Fruit fly (Drosophila melanogaster) whole organism, embryonic: ENCODE data around the gene CG13609.

Experiments used
- Atf6 ChIP-seq: fragments of 200-800 bp; sonication (Bioruptor generic); IDR thresholded peaks from 2 replicates; pipeline ENCODE4 v1.3.6; 2022; ENCODE audit warnings: missing biosample characterization, missing genetic modification characterization
- BtbVII ChIP-seq: fragments of 200-800 bp; sonication (Bioruptor generic); optimal IDR thresholded peaks from 3 replicates; lab custom pipeline; 2017; ENCODE audit warnings: missing biosample characterization, mild to moderate bottlenecking, missing genetic modification characterization
- CG11398 ChIP-seq: fragments of 200-800 bp; sonication (Bioruptor generic); optimal IDR thresholded peaks from 2 replicates; lab custom pipeline; 2016; ENCODE audit warnings: missing biosample characterization, missing genetic modification characterization
- CG13296 ChIP-seq: fragments of 200-800 bp; sonication (Bioruptor generic); optimal IDR thresholded peaks from 3 replicates; lab custom pipeline; 2018; ENCODE audit warnings: missing biosample characterization, mild to moderate bottlenecking, missing genetic modification characterization
- CG13775 ChIP-seq: fragments of 200-800 bp; sonication (Bioruptor generic); optimal IDR thresholded peaks from 3 replicates; lab custom pipeline; 2017; ENCODE audit warnings: missing biosample characterization, mild to moderate bottlenecking, missing genetic modification characterization
- CG14965 ChIP-seq: fragments of 200-800 bp; sonication (Bioruptor generic); optimal IDR thresholded peaks from 2 replicates; lab custom pipeline; 2016; ENCODE audit warnings: missing biosample characterization, missing genetic modification characterization, borderline replicate concordance
- CG2129 ChIP-seq: fragments of 200-800 bp; sonication (Bioruptor generic); IDR thresholded peaks from 2 replicates; pipeline ENCODE4 v1.3.6; 2022; ENCODE audit warnings: missing biosample characterization, missing genetic modification characterization; ENCODE audit not compliant: partially characterized antibody
- CG2678 ChIP-seq: fragments of 200-800 bp; sonication (Bioruptor generic); optimal IDR thresholded peaks from 3 replicates; lab custom pipeline; 2019; ENCODE audit warnings: missing biosample characterization, mild to moderate bottlenecking, missing genetic modification characterization, moderate library complexity
- CG30403 ChIP-seq: fragments of 200-800 bp; sonication (Bioruptor generic); optimal IDR thresholded peaks from 3 replicates; lab custom pipeline; 2016; ENCODE audit warnings: missing biosample characterization, missing genetic modification characterization
- CG4707 ChIP-seq: fragments of 200-800 bp; sonication (Bioruptor generic); optimal IDR thresholded peaks from 2 replicates; lab custom pipeline; 2018; ENCODE audit warnings: missing biosample characterization, mild to moderate bottlenecking, missing genetic modification characterization, moderate library complexity
- CG6791 ChIP-seq: fragments of 200-800 bp; sonication (Bioruptor generic); IDR thresholded peaks from 3 replicates; pipeline ENCODE4 v1.3.6; 2022; ENCODE audit warnings: missing biosample characterization, missing genetic modification characterization; ENCODE audit not compliant: partially characterized antibody
- CG7556 ChIP-seq: fragments of 200-800 bp; sonication (Bioruptor generic); optimal IDR thresholded peaks from 2 replicates; lab custom pipeline; 2017; ENCODE audit warnings: missing biosample characterization, mild to moderate bottlenecking, missing genetic modification characterization
- CG7963 ChIP-seq: fragments of 200-800 bp; sonication (Bioruptor generic); IDR thresholded peaks from 3 replicates; pipeline ENCODE4 v1.3.6; 2022; ENCODE audit warnings: missing biosample characterization, missing genetic modification characterization; ENCODE audit not compliant: partially characterized antibody
- CG8478 ChIP-seq: fragments of >200 bp; optimal IDR thresholded peaks from 2 replicates; lab custom pipeline; 2018
- CG9727 ChIP-seq: fragments of 200-800 bp; sonication (Bioruptor generic); optimal IDR thresholded peaks from 3 replicates; lab custom pipeline; 2017; ENCODE audit warnings: missing biosample characterization, mild to moderate bottlenecking, missing genetic modification characterization
- CG9797 ChIP-seq: fragments of 200-800 bp; sonication (Bioruptor generic); optimal IDR thresholded peaks from 3 replicates; lab custom pipeline; 2018; ENCODE audit warnings: missing biosample characterization, mild to moderate bottlenecking, missing genetic modification characterization
- CrebB ChIP-seq: fragments of 200-800 bp; sonication (Bioruptor generic); optimal IDR thresholded peaks from 3 replicates; lab custom pipeline; 2018; ENCODE audit warnings: missing biosample characterization, mild to moderate bottlenecking, missing genetic modification characterization
- D ChIP-seq, 2 experiments: fragments of 200-800 bp in 1 of 2; fragments of >200 bp in 1 of 2; sonication (Bioruptor generic) in 1 of 2; optimal IDR thresholded peaks; 2 replicates in 1 of 2; 3 replicates in 1 of 2; lab custom pipeline; 2017; ENCODE audit warnings: mild to moderate bottlenecking in 1 of 2, missing biosample characterization in 1 of 2, missing genetic modification characterization in 1 of 2, missing genetic modification reagents in 1 of 2
- Doc2 ChIP-seq: fragments of 200-800 bp; sonication (Bioruptor generic); IDR thresholded peaks from 2 replicates; pipeline ENCODE4 v1.3.6; 2022; ENCODE audit warnings: missing biosample characterization, missing genetic modification characterization
- Dp ChIP-seq: fragments of 200-800 bp; sonication (Bioruptor generic); optimal IDR thresholded peaks from 2 replicates; lab custom pipeline; 2018; ENCODE audit warnings: missing biosample characterization, mild to moderate bottlenecking, missing genetic modification characterization, moderate library complexity
- E2f1 ChIP-seq: fragments of 200-800 bp; sonication (Bioruptor generic); IDR thresholded peaks from 2 replicates; pipeline ENCODE4 v1.3.6; 2022; ENCODE audit warnings: missing biosample characterization, missing genetic modification characterization
- ERR ChIP-seq: fragments of 200-800 bp; sonication (Bioruptor generic); optimal IDR thresholded peaks from 2 replicates; lab custom pipeline; 2016; ENCODE audit warnings: missing biosample characterization, missing genetic modification characterization
- Jarid2 ChIP-seq: fragments of 200-800 bp; sonication (Bioruptor generic); optimal IDR thresholded peaks from 3 replicates; lab custom pipeline; 2017; ENCODE audit warnings: mild to moderate bottlenecking, missing biosample characterization, missing genetic modification reagents, missing genetic modification characterization
- MTF-1 ChIP-seq: fragments of 200-800 bp; sonication (Bioruptor generic); optimal IDR thresholded peaks from 2 replicates; lab custom pipeline; 2018; ENCODE audit warnings: missing biosample characterization, mild to moderate bottlenecking, missing genetic modification characterization, borderline replicate concordance
- Mrtf ChIP-seq: fragments of 200-800 bp; sonication (Bioruptor generic); IDR thresholded peaks from 3 replicates; pipeline ENCODE4 v1.3.6; 2022; ENCODE audit warnings: missing biosample characterization, missing genetic modification characterization
- Sry-β ChIP-seq: fragments of 200-800 bp; sonication (Bioruptor generic); optimal IDR thresholded peaks from 2 replicates; lab custom pipeline; 2018; ENCODE audit warnings: missing biosample characterization, mild to moderate bottlenecking, missing genetic modification characterization, moderate library complexity
- amos ChIP-seq: fragments of 200-800 bp; sonication (Bioruptor generic); IDR thresholded peaks from 2 replicates; pipeline ENCODE4 v1.3.6; 2022; ENCODE audit warnings: missing biosample characterization, missing genetic modification characterization; ENCODE audit not compliant: partially characterized antibody
- ara ChIP-seq: fragments of 200-800 bp; sonication (Bioruptor generic); IDR thresholded peaks from 2 replicates; pipeline ENCODE4 v1.3.6; 2022; ENCODE audit warnings: missing biosample characterization, missing genetic modification characterization
- bab2 ChIP-seq: fragments of 200-800 bp; sonication (Bioruptor generic); optimal IDR thresholded peaks from 2 replicates; lab custom pipeline; 2016; ENCODE audit warnings: missing biosample characterization, missing genetic modification characterization
- cato ChIP-seq: fragments of 200-800 bp; sonication (Bioruptor generic); optimal IDR thresholded peaks from 2 replicates; lab custom pipeline; 2016; ENCODE audit warnings: missing biosample characterization, missing genetic modification characterization, borderline replicate concordance
- corto ChIP-seq: fragments of 200-800 bp; sonication (Bioruptor generic); optimal IDR thresholded peaks from 2 replicates; lab custom pipeline; 2016; ENCODE audit warnings: missing biosample characterization, mild to moderate bottlenecking, missing genetic modification characterization, moderate library complexity
- dimm ChIP-seq: fragments of 200-800 bp; sonication (Bioruptor generic); IDR thresholded peaks from 2 replicates; pipeline ENCODE4 v1.3.6; 2022; ENCODE audit warnings: missing biosample characterization, missing genetic modification characterization
- dysf ChIP-seq: fragments of 200-800 bp; sonication (Bioruptor generic); IDR thresholded peaks from 3 replicates; pipeline ENCODE4 v1.3.6; 2022; ENCODE audit warnings: missing biosample characterization, missing genetic modification characterization
- ftz-f1 ChIP-seq: fragments of 200-800 bp; sonication (Bioruptor generic); optimal IDR thresholded peaks from 2 replicates; lab custom pipeline; 2016; ENCODE audit warnings: missing biosample characterization, missing genetic modification characterization
- gsb-n ChIP-seq: fragments of 200-800 bp; sonication (Bioruptor generic); optimal IDR thresholded peaks from 3 replicates; lab custom pipeline; 2018; ENCODE audit warnings: missing biosample characterization, mild to moderate bottlenecking, missing genetic modification characterization
- her ChIP-seq: fragments of 200-800 bp; sonication (Bioruptor generic); optimal IDR thresholded peaks from 2 replicates; lab custom pipeline; 2016; ENCODE audit warnings: missing biosample characterization, missing genetic modification characterization
- lab ChIP-seq: fragments of 200-800 bp; sonication (Bioruptor generic); optimal IDR thresholded peaks from 3 replicates; lab custom pipeline; 2017; ENCODE audit warnings: missing biosample characterization, missing genetic modification characterization, mild to moderate bottlenecking, moderate library complexity, missing genetic modification reagents
- maf-S ChIP-seq: fragments of 200-800 bp; sonication (Bioruptor generic); optimal IDR thresholded peaks from 2 replicates; lab custom pipeline; 2016; ENCODE audit warnings: missing biosample characterization, missing genetic modification characterization
- nom ChIP-seq: fragments of 200-800 bp; sonication (Bioruptor generic); optimal IDR thresholded peaks from 2 replicates; lab custom pipeline; 2017; ENCODE audit warnings: missing biosample characterization, missing genetic modification characterization, mild to moderate bottlenecking, moderate library complexity, missing genetic modification reagents
- rib ChIP-seq: fragments of 200-800 bp; sonication (Bioruptor generic); IDR thresholded peaks from 2 replicates; pipeline ENCODE4 v1.3.6; 2022; ENCODE audit warnings: missing biosample characterization, missing genetic modification characterization
- sc ChIP-seq, 3 experiments: fragments of >200 bp in 2 of 3; fragments of 200-800 bp in 1 of 3; sonication (Bioruptor generic) in 1 of 3; optimal IDR thresholded peaks; 2 replicates in 2 of 3; 3 replicates in 1 of 3; lab custom pipeline; 2017; ENCODE audit warnings: mild to moderate bottlenecking in 1 of 3, missing biosample characterization in 1 of 3, missing genetic modification characterization in 1 of 3, missing genetic modification reagents in 1 of 3
- sob ChIP-seq: fragments of 200-800 bp; sonication (Bioruptor generic); IDR thresholded peaks from 2 replicates; pipeline ENCODE4 v1.3.6; 2022; ENCODE audit warnings: missing biosample characterization, missing genetic modification characterization
- sqz ChIP-seq: fragments of 200-800 bp; sonication (Bioruptor generic); optimal IDR thresholded peaks from 3 replicates; lab custom pipeline; 2018; ENCODE audit warnings: missing biosample characterization, mild to moderate bottlenecking, missing genetic modification characterization
- trem ChIP-seq: fragments of 200-800 bp; optimal IDR thresholded peaks from 3 replicates; lab custom pipeline; 2019; ENCODE audit warnings: missing biosample characterization, mild to moderate bottlenecking, missing genetic modification characterization, moderate library complexity
- ttk ChIP-seq: fragments of 200-800 bp; sonication (Bioruptor generic); IDR thresholded peaks from 2 replicates; pipeline ENCODE4 v2.1.2; 2022; ENCODE audit warnings: missing biosample characterization, missing genetic modification characterization
- unc-4 ChIP-seq: fragments of 200-800 bp; sonication (Bioruptor generic); IDR thresholded peaks from 2 replicates; pipeline ENCODE4 v1.3.6; 2022; ENCODE audit warnings: missing biosample characterization, missing genetic modification characterization; ENCODE audit not compliant: partially characterized antibody
- zfh2 ChIP-seq: fragments of 200-800 bp; sonication (Bioruptor generic); optimal IDR thresholded peaks from 2 replicates; lab custom pipeline; 2016; ENCODE audit warnings: missing biosample characterization, missing genetic modification characterization

CG13609 gene

dm6 chr3R:24259278-24260040, 32.6 kb downstream of the CG13609 start (continued):
- peak; percentile 90 for TF ChIP-seq CG30403
- peak; percentile 79 for TF ChIP-seq rib (GFP tag; lab: Robert Waterston, UW)
- peak; percentile 81 for TF ChIP-seq CG13296 (GFP tag; lab: Kevin White, UChicago)
- TF ChIP-seq ttk (GFP tag; lab: Robert Waterston, UW), result peak; percentile 74
- TF ChIP-seq CG7556 (GFP tag; lab: Kevin White, UChicago), result peak; percentile 91
- TF ChIP-seq D (optimal IDR thresholded peaks at IDR 0.05; lab: Kevin White, UChicago), result peak; percentile 83
- peak; percentile 87 for TF ChIP-seq D (GFP tag; optimal IDR thresholded peaks at IDR 0.05; lab: Kevin White, UChicago)
- peak; percentile 95 for TF ChIP-seq lab (GFP tag; lab: Kevin White, UChicago)
- TF ChIP-seq CG9797 (GFP tag; lab: Kevin White, UChicago), result no peak
- peak; percentile 88 for TF ChIP-seq BtbVII (GFP tag; lab: Kevin White, UChicago)
- peak; percentile 37 for TF ChIP-seq Sry-β (GFP tag; lab: Kevin White, UChicago)
- no peak for TF ChIP-seq Doc2
- no peak for TF ChIP-seq ftz-f1
- no peak for TF ChIP-seq Dp (GFP tag; lab: Kevin White, UChicago)
- TF ChIP-seq her (GFP tag; lab: Kevin White, UChicago), result peak; percentile 88
- TF ChIP-seq E2f1 (GFP tag; lab: Robert Waterston, UW), result peak; percentile 85
- TF ChIP-seq ara (GFP tag; lab: Robert Waterston, UW), result peak; percentile 92
- peak; percentile 87 for TF ChIP-seq dysf (GFP tag; lab: Robert Waterston, UW)
- TF ChIP-seq CG13775, result peak; percentile 87
- TF ChIP-seq amos (GFP tag; lab: Robert Waterston, UW), result no peak
- TF ChIP-seq nom (GFP tag; lab: Kevin White, UChicago), result peak; percentile 89
- no peak for TF ChIP-seq CG7963 (GFP tag; lab: Robert Waterston, UW)
- TF ChIP-seq unc-4 (GFP tag; lab: Robert Waterston, UW), result peak; percentile 39
- TF ChIP-seq MTF-1 (GFP tag; lab: Kevin White, UChicago), result peak; percentile 85
- TF ChIP-seq CG14965 (GFP tag; lab: Kevin White, UChicago), result no peak
- TF ChIP-seq CG9727 (GFP tag; lab: Kevin White, UChicago), result peak; percentile 93
- TF ChIP-seq CG6791, result no peak
- peak; percentile 88 for TF ChIP-seq sob (GFP tag; lab: Robert Waterston, UW)
- peak; percentile 28 for TF ChIP-seq sqz (GFP tag; lab: Kevin White, UChicago)
- TF ChIP-seq CG11398, result peak; percentile 75
- TF ChIP-seq bab2 (GFP tag; lab: Kevin White, UChicago), result peak; percentile 87
- peak; percentile 92 for TF ChIP-seq maf-S (GFP tag; lab: Kevin White, UChicago)
- TF ChIP-seq ERR (GFP tag; lab: Kevin White, UChicago), result peak; percentile 89
- TF ChIP-seq Mrtf (GFP tag; lab: Robert Waterston, UW), result peak; percentile 88
- no peak for TF ChIP-seq sc (optimal IDR thresholded peaks at IDR 0.05; lab: Kevin White, UChicago)
- peak; percentile 83 for TF ChIP-seq sc (GFP tag; optimal IDR thresholded peaks at IDR 0.05; lab: Kevin White, UChicago)
- peak; percentile 83 for TF ChIP-seq CG4707
- peak; percentile 81 for TF ChIP-seq CrebB (tag; lab: Kevin White, UChicago)
- TF ChIP-seq trem, result peak; percentile 80
- TF ChIP-seq dimm (GFP tag; lab: Robert Waterston, UW), result peak; percentile 74
- peak; percentile 91 for TF ChIP-seq corto (GFP tag; lab: Kevin White, UChicago)
- peak; percentile 94 for TF ChIP-seq CG2678 (tag; lab: Kevin White, UChicago)
- TF ChIP-seq CG2129 (GFP tag; lab: Robert Waterston, UW), result no peak
- peak; percentile 95 for TF ChIP-seq zfh2
- TF ChIP-seq Atf6, result peak; percentile 84; the same call in 1 of the 2 replicates
- TF ChIP-seq Jarid2 (GFP tag; lab: Kevin White, UChicago), result peak; percentile 45
- TF ChIP-seq CG8478 (lab: Kevin White, UChicago), result no peak
- TF ChIP-seq cato (GFP tag; lab: Kevin White, UChicago), result peak; percentile 68
- TF ChIP-seq gsb-n (tag; lab: Kevin White, UChicago), result peak; percentile 84
